Worm (Caenorhabditis elegans): ENCODE measurements around the gene gcy-12.

gcy-12 gene

ce11 chrII:5342412-5342811 is 30.6 kb downstream of the gcy-12 start:
- TF ChIP-seq fos-1 (tag; optimal IDR thresholded peaks at IDR 0.05) (no peak), xbp-1 (tag; optimal IDR thresholded peaks at IDR 0.05) (no peak), lin-35 (GFP tag; optimal IDR thresholded peaks at IDR 0.05) (peak in 1 of 2 experiments; percentile 13), rnt-1 (tag; optimal IDR thresholded peaks at IDR 0.05) (peak; percentile 5), isw-1 (GFP tag; IDR thresholded peaks at IDR 0.05) (no peak), nhr-71 (tag; optimal IDR thresholded peaks at IDR 0.05) (peak; percentile 5), ama-1 (optimal IDR thresholded peaks at IDR 0.05) (no peak), fkh-4 (tag; optimal IDR thresholded peaks at IDR 0.05; ENCODE audit: borderline replicate concordance) (no peak), ztf-11 (tag; optimal IDR thresholded peaks at IDR 0.05) (no peak), nhr-85 (tag) (no peak), lin-14 (GFP tag; optimal IDR thresholded peaks at IDR 0.05) (peak; percentile 4), elt-2 (tag; optimal IDR thresholded peaks at IDR 0.05) (no peak)

- TF ChIP-seq C04F5.9 (tag; optimal IDR thresholded peaks at IDR 0.05), result no peak
- TF ChIP-seq nhr-47 (tag; optimal IDR thresholded peaks at IDR 0.05), result no peak
- TF ChIP-seq snu-23 (GFP tag; optimal IDR thresholded peaks at IDR 0.05), result no peak
- no peak for TF ChIP-seq ama-1 (optimal IDR thresholded peaks at IDR 0.05)
- TF ChIP-seq lin-35 (GFP tag; optimal IDR thresholded peaks at IDR 0.05), result no peak
- no peak for TF ChIP-seq tlp-1 (tag; optimal IDR thresholded peaks at IDR 0.05)
- no peak for TF ChIP-seq sox-4 (tag; optimal IDR thresholded peaks at IDR 0.05)
- TF ChIP-seq isw-1 (GFP tag; IDR thresholded peaks at IDR 0.05), result no peak
- TF ChIP-seq alr-1 (tag; optimal IDR thresholded peaks at IDR 0.05; ENCODE audit: borderline replicate concordance), result no peak
- no peak for TF ChIP-seq ceh-63 (GFP tag; optimal IDR thresholded peaks at IDR 0.05)
- no peak for TF ChIP-seq ces-1 (GFP tag; optimal IDR thresholded peaks at IDR 0.05)
- TF ChIP-seq nhr-76 (tag; optimal IDR thresholded peaks at IDR 0.05), result no peak
- no peak for TF ChIP-seq lin-14 (GFP tag; optimal IDR thresholded peaks at IDR 0.05)
- TF ChIP-seq lin-15B (tag; optimal IDR thresholded peaks at IDR 0.05), result no peak
- TF ChIP-seq grh-1 (GFP tag; IDR thresholded peaks at IDR 0.05), result no peak
- TF ChIP-seq nhr-71 (tag; optimal IDR thresholded peaks at IDR 0.05), result no peak
- no peak for TF ChIP-seq C34B4.2 (tag; optimal IDR thresholded peaks at IDR 0.05)
These were observed 32.9 kb downstream of the gcy-12 start, which contains the start of gene F09E5.14 for ce11 chrII:5344775-5345174. Gene F09E5.14, minus strand, starts transcription at chrII:5344875.

- TF ChIP-seq dpl-1 (GFP tag; optimal IDR thresholded peaks at IDR 0.05) (peak; percentile 87 to 91 (median 90)), C04F5.9 (tag; optimal IDR thresholded peaks at IDR 0.05) (peak; percentile 26), xbp-1 (tag; optimal IDR thresholded peaks at IDR 0.05) (peak; percentile 65), skn-1 (tag; optimal IDR thresholded peaks at IDR 0.05) (peak; percentile 47), dsc-1 (tag; optimal IDR thresholded peaks at IDR 0.05) (peak; percentile 51), lsy-2 (tag; optimal IDR thresholded peaks at IDR 0.05) (peak; percentile 64 to 88), elt-2 (tag; optimal IDR thresholded peaks at IDR 0.05) (peak; percentile 12), snu-23 (GFP tag; optimal IDR thresholded peaks at IDR 0.05) (peak; percentile 73), lin-13 (GFP tag; optimal IDR thresholded peaks at IDR 0.05) (peak; percentile 70), C16A3.4 (tag; optimal IDR thresholded peaks at IDR 0.05) (peak; percentile 70), vab-15 (tag; optimal IDR thresholded peaks at IDR 0.05) (peak; percentile 76), blmp-1 (tag; optimal IDR thresholded peaks at IDR 0.05) (peak; percentile 59), rnt-1 (tag; optimal IDR thresholded peaks at IDR 0.05) (peak; percentile 86), lin-15B (tag; optimal IDR thresholded peaks at IDR 0.05) (peak; percentile 55), lir-3 (tag; optimal IDR thresholded peaks at IDR 0.05; ENCODE audit: poor library complexity) (peak; percentile 52), snpc-4 (tag; optimal IDR thresholded peaks at IDR 0.05) (peak; percentile 57), nhr-90 (tag; optimal IDR thresholded peaks at IDR 0.05; ENCODE audit: poor library complexity) (peak; percentile 81), tbx-2 (tag; optimal IDR thresholded peaks at IDR 0.05) (peak; percentile 73), efl-1 (optimal IDR thresholded peaks at IDR 0.05) (peak; percentile 72 to 93), efl-1 (GFP tag; optimal IDR thresholded peaks at IDR 0.05 in 1 of 2) (peak; percentile 92 to 99), ztf-11 (tag; optimal IDR thresholded peaks at IDR 0.05) (peak in 1 of 2 experiments; percentile 36), nhr-85 (tag) (peak; percentile 84), fkh-10 (GFP tag; optimal IDR thresholded peaks at IDR 0.05) (peak; percentile 12), ceh-88 (GFP tag; IDR thresholded peaks at IDR 0.05) (peak; percentile 92), fkh-8 (tag; optimal IDR thresholded peaks at IDR 0.05) (peak; percentile 30), nhr-47 (tag; optimal IDR thresholded peaks at IDR 0.05) (peak; percentile 77), nhr-11 (tag; optimal IDR thresholded peaks at IDR 0.05) (peak; percentile 52), jun-1 (tag; optimal IDR thresholded peaks at IDR 0.05) (peak; percentile 42), ceh-82 (tag; optimal IDR thresholded peaks at IDR 0.05) (peak; percentile 1 to 52 (median 50)), egl-13 (tag; optimal IDR thresholded peaks at IDR 0.05) (peak; percentile 9), unc-98 (GFP tag; IDR thresholded peaks at IDR 0.05) (0 out of 2 replicates have a peak, but pooled peaks have one; percentile 26), nhr-20 (tag; optimal IDR thresholded peaks at IDR 0.05) (peak; percentile 73), nhr-71 (tag; optimal IDR thresholded peaks at IDR 0.05) (peak; percentile 84), swsn-7 (tag; optimal IDR thresholded peaks at IDR 0.05) (peak; percentile 74), isw-1 (GFP tag; IDR thresholded peaks at IDR 0.05) (peak; percentile 93)
These were observed 34.5 kb downstream of the gcy-12 start for ce11 chrII:5346350-5346749.

Measured in whole organism, L1 larva.